Fruit fly (Drosophila melanogaster) whole organism, embryonic: ENCODE results near the gene Tsp5D.

Experiments used
- Ada2b ChIP-seq: fragments of 200-800 bp; sonication (Bioruptor generic); IDR thresholded peaks from 2 replicates; pipeline ENCODE4 v1.3.6; 2022; ENCODE audit warnings: missing biosample characterization, missing genetic modification characterization
- BEAF-32 ChIP-seq: fragments of 200-800 bp; sonication (Bioruptor generic); optimal IDR thresholded peaks from 3 replicates; lab custom pipeline; 2017; ENCODE audit warnings: missing biosample characterization, missing genetic modification characterization, mild to moderate bottlenecking, moderate library complexity, missing genetic modification reagents
- Bdp1 ChIP-seq: fragments of 200-800 bp; sonication (Bioruptor generic); optimal IDR thresholded peaks from 3 replicates; lab custom pipeline; 2016; ENCODE audit warnings: missing biosample characterization, missing genetic modification characterization
- BtbVII ChIP-seq: fragments of 200-800 bp; sonication (Bioruptor generic); optimal IDR thresholded peaks from 3 replicates; lab custom pipeline; 2017; ENCODE audit warnings: missing biosample characterization, mild to moderate bottlenecking, missing genetic modification characterization
- CG10462 ChIP-seq: fragments of 200-800 bp; sonication (Bioruptor generic); optimal IDR thresholded peaks from 2 replicates; lab custom pipeline; 2016; ENCODE audit warnings: missing biosample characterization, missing genetic modification characterization
- CG11504 ChIP-seq: fragments of 200-800 bp; sonication (Bioruptor generic); optimal IDR thresholded peaks from 3 replicates; lab custom pipeline; 2019; ENCODE audit warnings: missing biosample characterization, mild to moderate bottlenecking, missing genetic modification characterization, moderate library complexity
- CG12299 ChIP-seq: fragments of 200-800 bp; sonication (Bioruptor generic); optimal IDR thresholded peaks from 2 replicates; lab custom pipeline; 2018; ENCODE audit warnings: missing biosample characterization, mild to moderate bottlenecking, missing genetic modification characterization
- CG12659 ChIP-seq: fragments of 200-800 bp; sonication (Bioruptor generic); optimal IDR thresholded peaks from 3 replicates; lab custom pipeline; 2017; ENCODE audit warnings: mild to moderate bottlenecking, missing biosample characterization, missing genetic modification reagents, missing genetic modification characterization
- CG13424 ChIP-seq: fragments of 200-800 bp; sonication (Bioruptor generic); optimal IDR thresholded peaks from 2 replicates; lab custom pipeline; 2019; ENCODE audit warnings: missing biosample characterization, mild to moderate bottlenecking, missing genetic modification characterization, moderate library complexity
- CG15011 ChIP-seq: fragments of 200-800 bp; sonication (Bioruptor generic); optimal IDR thresholded peaks from 3 replicates; lab custom pipeline; 2018; ENCODE audit warnings: missing biosample characterization, mild to moderate bottlenecking, missing genetic modification characterization
- CG17186 ChIP-seq: fragments of 200-800 bp; sonication (Bioruptor generic); optimal IDR thresholded peaks from 3 replicates; lab custom pipeline; 2017; ENCODE audit warnings: missing biosample characterization, missing genetic modification reagents, missing genetic modification characterization
- CG2120 ChIP-seq: fragments of 200-800 bp; sonication (Bioruptor generic); optimal IDR thresholded peaks from 3 replicates; lab custom pipeline; 2016; ENCODE audit warnings: missing biosample characterization, missing genetic modification characterization
- CG32767 ChIP-seq: fragments of 200-800 bp; sonication (Bioruptor generic); IDR thresholded peaks from 2 replicates; pipeline ENCODE4 v1.3.6; 2022; ENCODE audit warnings: missing biosample characterization, missing genetic modification characterization
- CG33213 ChIP-seq: fragments of 200-800 bp; sonication (Bioruptor generic); optimal IDR thresholded peaks from 3 replicates; lab custom pipeline; 2016; ENCODE audit warnings: missing biosample characterization, missing genetic modification characterization
- CG4404 ChIP-seq: fragments of 200-800 bp; sonication (Bioruptor generic); IDR thresholded peaks from 2 replicates; pipeline ENCODE4 v1.3.6; 2022; ENCODE audit warnings: missing biosample characterization, missing genetic modification characterization
- CG6175 ChIP-seq: fragments of 200-800 bp; sonication (Bioruptor generic); IDR thresholded peaks from 3 replicates; pipeline ENCODE4 v1.3.6; 2022; ENCODE audit warnings: missing biosample characterization, missing genetic modification characterization
- CG6683 ChIP-seq: fragments of 200-800 bp; sonication (Bioruptor generic); optimal IDR thresholded peaks from 2 replicates; lab custom pipeline; 2017; ENCODE audit warnings: missing biosample characterization, mild to moderate bottlenecking, missing genetic modification characterization, missing genetic modification reagents
- CG7372 ChIP-seq: fragments of 200-800 bp; sonication (Bioruptor generic); IDR thresholded peaks from 2 replicates; pipeline ENCODE4 v1.3.6; 2022; ENCODE audit warnings: missing biosample characterization, missing genetic modification characterization
- CG9727 ChIP-seq: fragments of 200-800 bp; sonication (Bioruptor generic); optimal IDR thresholded peaks from 3 replicates; lab custom pipeline; 2017; ENCODE audit warnings: missing biosample characterization, mild to moderate bottlenecking, missing genetic modification characterization
- CG9932 ChIP-seq: fragments of 200-800 bp; sonication (Bioruptor generic); IDR thresholded peaks from 2 replicates; pipeline ENCODE4 v1.3.6; 2022; ENCODE audit warnings: missing biosample characterization, missing genetic modification characterization
- Deaf1 ChIP-seq: fragments of 200-800 bp; optimal IDR thresholded peaks from 3 replicates; lab custom pipeline; 2019; ENCODE audit warnings: missing biosample characterization, mild to moderate bottlenecking, missing genetic modification characterization, moderate library complexity
- Dek ChIP-seq: fragments of 200-800 bp; sonication (Bioruptor generic); optimal IDR thresholded peaks from 3 replicates; lab custom pipeline; 2019; ENCODE audit warnings: missing biosample characterization, mild to moderate bottlenecking, missing genetic modification characterization, moderate library complexity
- Dfd ChIP-seq, 2 experiments: fragments of >200 bp; optimal IDR thresholded peaks; 2 replicates each; lab custom pipeline; 2017; ENCODE audit warnings: missing biosample characterization in 2 of 2, missing genetic modification characterization in 2 of 2
- E2f1 ChIP-seq: fragments of 200-800 bp; sonication (Bioruptor generic); IDR thresholded peaks from 2 replicates; pipeline ENCODE4 v1.3.6; 2022; ENCODE audit warnings: missing biosample characterization, missing genetic modification characterization
- E2f2 ChIP-seq: fragments of 200-800 bp; sonication (Bioruptor generic); IDR thresholded peaks from 2 replicates; pipeline ENCODE4 v1.3.6; 2022; ENCODE audit warnings: missing biosample characterization, missing genetic modification characterization
- Hey ChIP-seq: fragments of 200-800 bp; sonication (Bioruptor generic); optimal IDR thresholded peaks from 3 replicates; lab custom pipeline; 2018; ENCODE audit warnings: missing biosample characterization, mild to moderate bottlenecking, missing genetic modification characterization
- Kr ChIP-seq: fragments of 200-800 bp; sonication (Bioruptor generic); optimal IDR thresholded peaks from 2 replicates; lab custom pipeline; 2017; ENCODE audit warnings: missing biosample characterization, mild to moderate bottlenecking, missing genetic modification characterization
- MESR4 ChIP-seq: fragments of 200-800 bp; sonication (Bioruptor generic); optimal IDR thresholded peaks from 2 replicates; lab custom pipeline; 2018; ENCODE audit warnings: missing biosample characterization, mild to moderate bottlenecking, missing genetic modification characterization, moderate library complexity
- Ptx1 ChIP-seq: fragments of 200-800 bp; sonication (Bioruptor generic); IDR thresholded peaks from 2 replicates; pipeline ENCODE4 v1.3.6; 2022; ENCODE audit warnings: missing biosample characterization, missing genetic modification characterization
- Sox100B ChIP-seq: fragments of 200-800 bp; sonication (Bioruptor generic); optimal IDR thresholded peaks from 3 replicates; lab custom pipeline; 2018; ENCODE audit warnings: missing biosample characterization, mild to moderate bottlenecking, missing genetic modification characterization
- Sry-δ ChIP-seq: fragments of 200-800 bp; sonication (Bioruptor generic); optimal IDR thresholded peaks from 2 replicates; lab custom pipeline; 2016; ENCODE audit warnings: missing biosample characterization, missing genetic modification characterization
- Xrp1 ChIP-seq: fragments of 200-800 bp; sonication (Bioruptor generic); IDR thresholded peaks from 2 replicates; pipeline ENCODE4 v1.3.6; 2022; ENCODE audit warnings: missing biosample characterization, missing genetic modification characterization
- aop ChIP-seq: fragments of 200-800 bp; sonication (Bioruptor generic); IDR thresholded peaks from 2 replicates; pipeline ENCODE4 v1.3.6; 2022; ENCODE audit warnings: missing biosample characterization, missing genetic modification characterization
- ato ChIP-seq: fragments of 200-800 bp; sonication (Bioruptor generic); IDR thresholded peaks from 2 replicates; pipeline ENCODE4 v1.3.6; 2022; ENCODE audit warnings: missing biosample characterization, missing genetic modification characterization; ENCODE audit not compliant: partially characterized antibody
- bbx ChIP-seq: fragments of 200-800 bp; sonication (Bioruptor generic); IDR thresholded peaks from 2 replicates; pipeline ENCODE4 v1.3.6; 2022; ENCODE audit warnings: missing biosample characterization, missing genetic modification characterization; ENCODE audit not compliant: partially characterized antibody
- bsh ChIP-seq, 2 experiments: fragments of 200-800 bp; sonication (Bioruptor generic); optimal IDR thresholded peaks; 2 replicates each; lab custom pipeline; 2017 to 2018; ENCODE audit warnings: mild to moderate bottlenecking in 2 of 2, missing biosample characterization in 2 of 2, missing genetic modification characterization in 2 of 2, moderate library complexity in 1 of 2
- cato ChIP-seq: fragments of 200-800 bp; sonication (Bioruptor generic); optimal IDR thresholded peaks from 2 replicates; lab custom pipeline; 2016; ENCODE audit warnings: missing biosample characterization, missing genetic modification characterization, borderline replicate concordance
- crc ChIP-seq: fragments of 200-800 bp; sonication (Bioruptor generic); optimal IDR thresholded peaks from 2 replicates; lab custom pipeline; 2016; ENCODE audit warnings: missing biosample characterization, missing genetic modification characterization
- dpn ChIP-seq, 2 experiments: fragments of 200-800 bp; sonication (Bioruptor generic); optimal IDR thresholded peaks; 3 replicates each; lab custom pipeline; 2016; ENCODE audit warnings: missing biosample characterization in 2 of 2, missing genetic modification characterization in 2 of 2
- fru ChIP-seq: fragments of >200 bp; optimal IDR thresholded peaks from 2 replicates; lab custom pipeline; 2017
- ham ChIP-seq: fragments of 200-800 bp; sonication (Bioruptor generic); IDR thresholded peaks from 2 replicates; pipeline ENCODE4 v1.3.6; 2022; ENCODE audit warnings: missing biosample characterization, missing genetic modification characterization
- jigr1 ChIP-seq: fragments of 200-800 bp; sonication (Bioruptor generic); IDR thresholded peaks from 3 replicates; pipeline ENCODE4 v1.3.6; 2022; ENCODE audit warnings: missing biosample characterization, missing genetic modification characterization
- klu ChIP-seq: fragments of 200-800 bp; sonication (Bioruptor generic); IDR thresholded peaks from 2 replicates; pipeline ENCODE4 v1.3.6; 2022; ENCODE audit warnings: missing biosample characterization, missing genetic modification characterization
- mld ChIP-seq: fragments of 200-800 bp; sonication (Bioruptor generic); IDR thresholded peaks from 3 replicates; pipeline ENCODE4 v1.3.6; 2022; ENCODE audit warnings: missing biosample characterization, missing genetic modification characterization; ENCODE audit not compliant: partially characterized antibody
- scrt ChIP-seq: fragments of 200-800 bp; sonication (Bioruptor generic); optimal IDR thresholded peaks from 2 replicates; lab custom pipeline; 2018; ENCODE audit warnings: missing biosample characterization, mild to moderate bottlenecking, missing genetic modification characterization, moderate library complexity
- sens ChIP-seq: fragments of 200-800 bp; sonication (Bioruptor generic); peaks from one replicate; lab custom pipeline; 2016; ENCODE audit warnings: missing biosample characterization, missing genetic modification characterization
- slp2 ChIP-seq: fragments of 200-800 bp; sonication (Bioruptor generic); optimal IDR thresholded peaks from 2 replicates; lab custom pipeline; 2016; ENCODE audit warnings: missing biosample characterization, missing genetic modification characterization
- tio ChIP-seq: fragments of 200-800 bp; sonication (Bioruptor generic); optimal IDR thresholded peaks from 2 replicates; lab custom pipeline; 2017; ENCODE audit warnings: missing biosample characterization, missing genetic modification characterization, inconsistent platforms
- trh ChIP-seq: fragments of 200-800 bp; sonication (Bioruptor generic); optimal IDR thresholded peaks from 2 replicates; lab custom pipeline; 2016; ENCODE audit warnings: missing biosample characterization, missing genetic modification characterization
- vnd ChIP-seq: fragments of 200-800 bp; sonication (Bioruptor generic); IDR thresholded peaks from 3 replicates; pipeline ENCODE4 v1.3.6; 2022; ENCODE audit warnings: missing biosample characterization, missing genetic modification characterization; ENCODE audit not compliant: partially characterized antibody
- wdn ChIP-seq: fragments of 200-800 bp; sonication (Bioruptor generic); IDR thresholded peaks from 2 replicates; pipeline ENCODE4 v1.3.6; 2022; ENCODE audit warnings: missing biosample characterization, missing genetic modification characterization

The Tsp5D gene

DNA sequence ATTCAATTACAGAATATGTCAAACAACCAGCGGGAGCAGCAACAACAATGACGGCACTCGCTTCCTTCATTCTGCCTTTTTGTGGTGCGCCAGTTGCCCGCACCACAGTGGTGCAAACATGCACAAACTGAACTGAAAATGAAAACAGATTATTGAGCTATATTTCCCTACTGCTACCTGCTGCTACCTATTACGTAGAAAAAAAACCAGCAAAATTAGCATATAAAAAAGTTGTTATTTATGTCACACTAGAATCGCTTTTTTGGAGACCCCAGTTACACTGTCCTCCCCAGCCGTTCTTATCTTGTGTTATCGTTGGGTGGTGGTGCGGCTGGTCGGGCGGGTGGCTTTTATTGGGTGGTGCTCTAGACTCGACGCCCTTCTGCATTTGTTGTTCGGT, 22.9 kb upstream of the Tsp5D start (continued):
- TF ChIP-seq Hey (tag; lab: Kevin White, UChicago) (no peak), cato (GFP tag; lab: Kevin White, UChicago) (peak; percentile 64), Ada2b (peak; percentile 93), CG13424 (tag; lab: Kevin White, UChicago) (peak; percentile 63), CG9932 (GFP tag; lab: Robert Waterston, UW) (peak; percentile 76), CG17186 (GFP tag; lab: Kevin White, UChicago) (no peak), ato (GFP tag; lab: Robert Waterston, UW) (no peak), CG15011 (GFP tag; lab: Kevin White, UChicago) (peak; percentile 55), CG7372 (GFP tag; lab: Robert Waterston, UW) (peak; percentile 76), Kr (GFP tag; lab: Kevin White, UChicago) (no peak), Dfd (GFP tag; optimal IDR thresholded peaks at IDR 0.05; lab: Kevin White, UChicago) (no peak), CG6683 (GFP tag; lab: Kevin White, UChicago) (peak; percentile 64), CG4404 (GFP tag; lab: Robert Waterston, UW) (peak; percentile 83), CG2120 (GFP tag; lab: Kevin White, UChicago) (peak; percentile 84), mld (GFP tag; lab: Robert Waterston, UW) (no peak), scrt (GFP tag; lab: Kevin White, UChicago) (peak; percentile 61), Deaf1 (tag; lab: Kevin White, UChicago) (peak; percentile 44), MESR4 (GFP tag; lab: Kevin White, UChicago) (no peak), vnd (GFP tag; lab: Robert Waterston, UW) (peak; percentile 37; the same call in 1 of the 3 replicates), Xrp1 (GFP tag; lab: Robert Waterston, UW) (peak; percentile 92), fru (lab: Kevin White, UChicago) (no peak), crc (GFP tag; lab: Kevin White, UChicago) (peak; percentile 42), Bdp1 (GFP tag; lab: Kevin White, UChicago) (peak; percentile 58), wdn (GFP tag; lab: Robert Waterston, UW) (peak; percentile 76), BtbVII (GFP tag; lab: Kevin White, UChicago) (peak; percentile 68), CG12659 (GFP tag; lab: Kevin White, UChicago) (peak; percentile 65), bbx (GFP tag; lab: Robert Waterston, UW) (no peak), slp2 (GFP tag; lab: Kevin White, UChicago) (peak; percentile 69), CG10462 (GFP tag; lab: Kevin White, UChicago) (peak; percentile 47), klu (peak; percentile 71), Ptx1 (peak; percentile 92), bsh (GFP tag; optimal IDR thresholded peaks at IDR 0.05; lab: Kevin White, UChicago) (peak in 1 of 2 experiments; percentile 86), BEAF-32 (GFP tag; lab: Kevin White, UChicago) (no peak), CG11504 (tag; lab: Kevin White, UChicago) (peak; percentile 86), sens (GFP tag; lab: Kevin White, UChicago) (peak; percentile 97), CG6175 (peak; percentile 72; the same call in 2 of the 3 replicates), CG9727 (GFP tag; lab: Kevin White, UChicago) (peak; percentile 71), ham (GFP tag; lab: Robert Waterston, UW) (no peak), CG32767 (peak; percentile 81), Sry-δ (GFP tag; lab: Kevin White, UChicago) (peak; percentile 37), tio (peak; percentile 60), Sox100B (peak; percentile 61), CG12299 (tag; lab: Kevin White, UChicago) (peak; percentile 38), dpn (GFP tag; optimal IDR thresholded peaks at IDR 0.05; lab: Kevin White, UChicago) (peak; percentile 80 to 82), CG33213 (GFP tag; lab: Kevin White, UChicago) (peak; percentile 77), E2f2 (GFP tag; lab: Robert Waterston, UW) (peak; percentile 67), Dek (tag; lab: Kevin White, UChicago) (peak; percentile 46), trh (GFP tag; lab: Kevin White, UChicago) (peak; percentile 52), jigr1 (peak; percentile 79), aop (GFP tag; lab: Robert Waterston, UW) (peak; percentile 65), E2f1 (peak; percentile 88)
